Worm (Caenorhabditis elegans) whole organism, young adult: Measurements from ENCODE around the gene srd-40.

Source experiments
- C17E4.6 ChIP-seq: fragments of 200-800 bp; sonication (Bioruptor generic); IDR thresholded peaks from 2 replicates; pipeline ENCODE4 v1.3.6; 2022; ENCODE audit warnings: missing genetic modification reagents, missing genetic modification characterization, missing compliant biosample characterization
- aptf-2 ChIP-seq: fragments of 200-800 bp; sonication (Bioruptor generic); conservative IDR thresholded peaks from 2 replicates; pipeline ENCODE4 v1.3.6; 2022; ENCODE audit warnings: missing genetic modification reagents, missing genetic modification characterization, missing compliant biosample characterization
- atf-7 ChIP-seq: sonication (generic microtip); optimal IDR thresholded peaks from 2 replicates; lab custom pipeline; 2017; ENCODE audit warnings: mild to moderate bottlenecking, missing genetic modification characterization, missing compliant biosample characterization
- athp-1 ChIP-seq: sonication (generic microtip); optimal IDR thresholded peaks from 2 replicates; lab custom pipeline; 2017; ENCODE audit warnings: mild to moderate bottlenecking, missing genetic modification characterization, missing compliant biosample characterization
- attf-3 ChIP-seq: fragments of 200-800 bp; sonication (Bioruptor generic); conservative IDR thresholded peaks from 2 replicates; pipeline ENCODE4 v1.3.6; 2022; ENCODE audit warnings: missing genetic modification reagents, missing genetic modification characterization, missing compliant biosample characterization
- ceh-100 ChIP-seq: fragments of 200-800 bp; sonication (Bioruptor generic); IDR thresholded peaks from 2 replicates; pipeline ENCODE4 v1.3.6; 2022; ENCODE audit warnings: missing genetic modification reagents, missing genetic modification characterization, missing compliant biosample characterization
- ceh-27 ChIP-seq: fragments of 200-800 bp; sonication (Bioruptor generic); optimal IDR thresholded peaks from 2 replicates; lab custom pipeline; 2018; ENCODE audit warnings: mild to moderate bottlenecking, missing genetic modification characterization, moderate library complexity, missing compliant biosample characterization
- dpl-1 ChIP-seq: fragments of 150-350 bp; optimal IDR thresholded peaks from 2 replicates; lab custom pipeline; 2014; ENCODE audit warnings: missing biosample characterization, missing genetic modification reagents, missing genetic modification characterization
- hrde-1 ChIP-seq: sonication (generic microtip); optimal IDR thresholded peaks from 2 replicates; lab custom pipeline; 2016; ENCODE audit warnings: missing genetic modification characterization, mild to moderate bottlenecking, missing compliant biosample characterization, moderate library complexity, missing genotype, missing genetic modification reagents, borderline replicate concordance
- madf-6 ChIP-seq: fragments of 200-800 bp; sonication (Bioruptor generic); IDR thresholded peaks from 2 replicates; pipeline ENCODE4 v1.3.6; 2022; ENCODE audit warnings: missing genetic modification reagents, missing genetic modification characterization, missing compliant biosample characterization
- pha-4 ChIP-seq: fragments of 150-350 bp; sonication (generic microtip); optimal IDR thresholded peaks from 2 replicates; lab custom pipeline; 2014; ENCODE audit warnings: missing biosample characterization, missing genetic modification reagents, missing genetic modification characterization
- ztf-18 ChIP-seq: sonication (generic microtip); optimal IDR thresholded peaks from 2 replicates; lab custom pipeline; 2016; ENCODE audit warnings: missing genotype, mild to moderate bottlenecking, missing genetic modification characterization, missing compliant biosample characterization
- ztf-26 ChIP-seq: sonication (generic microtip); optimal IDR thresholded peaks from 2 replicates; lab custom pipeline; 2017; ENCODE audit warnings: missing genetic modification characterization, missing compliant biosample characterization
- ztf-28 ChIP-seq: fragments of 200-800 bp; sonication (Bioruptor generic); IDR thresholded peaks from 2 replicates; pipeline ENCODE4 v1.3.6; 2022; ENCODE audit warnings: missing genetic modification reagents, missing genetic modification characterization, missing compliant biosample characterization

DNA sequence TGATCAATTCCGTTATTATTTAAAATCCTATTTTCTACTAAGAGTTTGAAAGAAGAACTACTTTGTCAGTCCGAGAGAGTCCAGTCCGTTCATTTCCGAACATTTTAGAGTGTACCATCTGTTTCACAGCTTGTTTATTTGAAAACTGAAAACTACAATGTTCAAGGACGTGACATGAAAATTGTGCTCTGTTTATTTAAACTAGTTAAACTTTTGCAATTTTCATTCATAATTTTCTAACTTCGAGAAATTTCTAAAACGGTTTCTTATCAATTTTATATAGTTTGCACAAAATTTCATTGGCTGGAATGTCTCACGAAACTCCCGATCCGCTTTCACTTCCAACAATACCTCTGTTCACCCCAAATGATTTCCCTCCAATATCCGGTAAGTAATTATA lies 43.1 kb upstream of the srd-40 start, which contains the start of gene C04B4.1:
- no peak for TF ChIP-seq ztf-26 (tag; lab: Kevin White, UChicago)
- TF ChIP-seq attf-3 (GFP tag; lab: Robert Waterston, UW): no peak
- TF ChIP-seq ztf-28: no peak
- no peak for TF ChIP-seq ceh-100
- no peak for TF ChIP-seq madf-6
- no peak for TF ChIP-seq pha-4 (tag; lab: Kevin White, UChicago)
- no peak for TF ChIP-seq C17E4.6 (GFP tag; lab: Robert Waterston, UW)
- TF ChIP-seq ztf-18 (tag; lab: Kevin White, UChicago): no peak
- TF ChIP-seq hrde-1 (tag; lab: Kevin White, UChicago): no peak
- TF ChIP-seq dpl-1 (GFP tag; lab: Kevin White, UChicago): no peak
- TF ChIP-seq athp-1: no peak
- TF ChIP-seq ceh-27: no peak
- no peak for TF ChIP-seq aptf-2 (GFP tag; lab: Robert Waterston, UW)
- no peak for TF ChIP-seq atf-7
